Fruit fly (Drosophila melanogaster): ENCODE data around the gene Ugt37D1.

- TF ChIP-seq psq (optimal IDR thresholded peaks at IDR 0.05) (no peak), ttk (optimal IDR thresholded peaks at IDR 0.05) (no peak), Sin3A (optimal IDR thresholded peaks at IDR 0.05) (no peak), h (optimal IDR thresholded peaks at IDR 0.05) (no peak), Myc (optimal IDR thresholded peaks at IDR 0.05) (no peak)
Observed at dm6 chr2L:16839665-16840064, 40.8 kb downstream of the Ugt37D1 start.

Data from Kc167 (cell line).